Worm (Caenorhabditis elegans) whole organism, L4 larva: Measurements from ENCODE around the gene C06H5.12.
A peak's percentile ranks its signal among the peaks of the same experiment; 100 is the strongest.

Experiments
- Y5F2A.4 ChIP-seq: fragments of 200-800 bp; sonication (Bioruptor generic); optimal IDR thresholded peaks from 2 replicates; lab custom pipeline; 2018; ENCODE audit warnings: mild to moderate bottlenecking, missing genetic modification characterization, missing compliant biosample characterization
- ceh-82 ChIP-seq: sonication (generic microtip); optimal IDR thresholded peaks from 2 replicates; lab custom pipeline; 2017; ENCODE audit warnings: missing biosample characterization, missing genetic modification characterization
- egl-27 ChIP-seq: sonication (generic microtip); optimal IDR thresholded peaks from 3 replicates; lab custom pipeline; 2017; ENCODE audit warnings: missing biosample characterization, missing genetic modification reagents, missing genetic modification characterization
- fos-1 ChIP-seq: fragments of 150-350 bp; optimal IDR thresholded peaks from 2 replicates; lab custom pipeline; 2014; ENCODE audit warnings: missing biosample characterization, missing genetic modification characterization
- lsy-2 ChIP-seq, 2 experiments: fragments of 150-350 bp in 1 of 2; sonication (generic microtip) in 1 of 2; optimal IDR thresholded peaks; 2 replicates each; lab custom pipeline; 2014 to 2017; ENCODE audit warnings: missing biosample characterization in 2 of 2, missing genetic modification characterization in 2 of 2
- nhr-10 ChIP-seq: fragments of 150-350 bp; optimal IDR thresholded peaks from 2 replicates; lab custom pipeline; 2014; ENCODE audit warnings: missing biosample characterization, missing genetic modification characterization
- nhr-28 ChIP-seq: fragments of 150-350 bp; optimal IDR thresholded peaks from 2 replicates; lab custom pipeline; 2014; ENCODE audit warnings: missing biosample characterization, missing genetic modification characterization
- nhr-76 ChIP-seq: fragments of 150-350 bp; optimal IDR thresholded peaks from 2 replicates; lab custom pipeline; 2014; ENCODE audit warnings: missing biosample characterization, missing genetic modification characterization
- pqm-1 ChIP-seq: sonication (generic microtip); optimal IDR thresholded peaks from 2 replicates; lab custom pipeline; 2017; ENCODE audit warnings: missing biosample characterization, missing genetic modification characterization
- skn-1 ChIP-seq: fragments of 150-350 bp; optimal IDR thresholded peaks from 2 replicates; lab custom pipeline; 2014; ENCODE audit warnings: missing biosample characterization, missing genetic modification characterization
- unc-39 ChIP-seq: sonication (generic microtip); optimal IDR thresholded peaks from 2 replicates; lab custom pipeline; 2017; ENCODE audit warnings: missing biosample characterization, missing genetic modification characterization
- unc-62 ChIP-seq, 3 experiments: fragments of 150-350 bp in 1 of 3; sonication (generic microtip); optimal IDR thresholded peaks in 2 of 3; peaks in 1 of 3; 1 replicate in 1 of 3; 2 replicates in 2 of 3; lab custom pipeline; 2014 to 2017; ENCODE audit warnings: missing biosample characterization in 3 of 3, missing genetic modification characterization in 3 of 3, missing genetic modification reagents in 3 of 3, missing genotype in 1 of 3
- ztf-11 ChIP-seq: fragments of 150-350 bp; optimal IDR thresholded peaks from 2 replicates; lab custom pipeline; 2014; ENCODE audit warnings: missing biosample characterization, missing genetic modification characterization

DNA sequence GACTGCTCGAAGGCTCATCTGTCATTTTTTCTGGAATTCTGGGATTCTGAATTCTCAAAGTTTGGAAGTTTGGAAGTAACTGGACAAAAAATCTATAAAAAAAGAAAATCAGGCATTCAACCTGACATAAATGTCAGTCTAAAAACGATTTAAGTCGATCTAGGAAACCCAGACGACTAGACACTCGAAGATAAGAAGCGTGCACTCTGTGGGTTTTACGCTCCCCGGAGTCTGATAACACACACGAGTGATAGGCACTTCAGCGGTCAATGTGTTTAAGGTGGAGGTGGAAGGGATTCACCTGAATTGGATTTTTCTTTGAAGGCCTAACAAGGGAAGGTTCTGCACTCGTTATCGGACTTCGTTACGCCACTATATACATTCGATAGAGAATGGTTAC lies 5.6 kb upstream of the C06H5.12 start, which contains the start of gene C06H5.6:
- no peak for TF ChIP-seq lsy-2 (tag; optimal IDR thresholded peaks at IDR 0.05; lab: Kevin White, UChicago)
- TF ChIP-seq skn-1 (tag; lab: Kevin White, UChicago) = no peak
- peak; percentile 67 for TF ChIP-seq pqm-1 (tag; lab: Kevin White, UChicago)
- no peak for TF ChIP-seq ceh-82 (tag; lab: Kevin White, UChicago)
- no peak for TF ChIP-seq unc-62 (GFP tag; optimal IDR thresholded peaks at IDR 0.05 in 1 of 2; lab: Kevin White, UChicago)
- TF ChIP-seq unc-62 (tag; optimal IDR thresholded peaks at IDR 0.05; lab: Kevin White, UChicago) = no peak
- no peak for TF ChIP-seq nhr-76 (tag; lab: Kevin White, UChicago)
- no peak for TF ChIP-seq unc-39 (tag; lab: Kevin White, UChicago)
- TF ChIP-seq ztf-11 (tag; lab: Kevin White, UChicago) = no peak
- no peak for TF ChIP-seq nhr-10
- peak; percentile 70 for TF ChIP-seq nhr-28 (tag; lab: Kevin White, UChicago)
- TF ChIP-seq egl-27 (tag; lab: Kevin White, UChicago) = no peak
- TF ChIP-seq Y5F2A.4 = no peak
- no peak for TF ChIP-seq fos-1 (tag; lab: Kevin White, UChicago)
